Worm (Caenorhabditis elegans) whole organism, midembryonic: Measurements from ENCODE around the gene F59A6.11.

Source experiments
- T22C8.4 ChIP-seq: fragments of 200-800 bp; sonication (Bioruptor generic); IDR thresholded peaks from 2 replicates; pipeline ENCODE4 v1.3.6; 2022; ENCODE audit warnings: missing genetic modification characterization, missing compliant biosample characterization
- flt-1 ChIP-seq: fragments of 200-800 bp; sonication (Bioruptor generic); IDR thresholded peaks from 2 replicates; pipeline ENCODE4 v1.3.6; 2022; ENCODE audit warnings: missing genetic modification characterization, missing compliant biosample characterization
- med-1 ChIP-seq: sonication (generic microtip); optimal IDR thresholded peaks from 2 replicates; lab custom pipeline; 2017; ENCODE audit warnings: missing genetic modification characterization, mild to moderate bottlenecking, missing compliant biosample characterization, antibody characterized with exemption, missing genetic modification reagents; ENCODE audit not compliant: insufficient read depth
- ref-1 ChIP-seq: fragments of 200-800 bp; sonication (Bioruptor generic); conservative IDR thresholded peaks from 2 replicates; pipeline ENCODE4 v1.3.6; 2022; ENCODE audit warnings: missing genetic modification reagents, missing genetic modification characterization, missing compliant biosample characterization
- ztf-23 ChIP-seq: fragments of 200-800 bp; sonication (Bioruptor generic); IDR thresholded peaks from 2 replicates; pipeline ENCODE4 v1.3.6; 2022; ENCODE audit warnings: missing genetic modification reagents, missing genetic modification characterization, missing compliant biosample characterization
- ztf-29 ChIP-seq: fragments of 200-800 bp; sonication (Bioruptor generic); IDR thresholded peaks from 2 replicates; pipeline ENCODE4 v1.3.6; 2022; ENCODE audit warnings: missing genetic modification reagents, missing genetic modification characterization, missing compliant biosample characterization

ce11 chrII:5014399-5014798 lies 15.8 kb upstream of the F59A6.11 start, which contains the start of gene F59A6.2:
- TF ChIP-seq med-1 (GFP tag; lab: Kevin White, UChicago) (no peak), ztf-29 (no peak), T22C8.4 (GFP tag; lab: Robert Waterston, UW) (no peak), ztf-23 (no peak), flt-1 (GFP tag; lab: Robert Waterston, UW) (no peak), ref-1 (no peak)
